Worm (Caenorhabditis elegans) whole organism, young adult: Measurements from ENCODE around the gene nspe-2.

Experiments used
- D2030.7 ChIP-seq: fragments of 200-800 bp; sonication (Bioruptor generic); IDR thresholded peaks from 2 replicates; pipeline ENCODE4 v1.3.6; 2022; ENCODE audit warnings: missing genetic modification reagents, missing genetic modification characterization, missing compliant biosample characterization
- F37B4.10 ChIP-seq: fragments of 200-800 bp; sonication (Bioruptor generic); IDR thresholded peaks from 2 replicates; pipeline ENCODE4 v1.3.6; 2022; ENCODE audit warnings: missing genetic modification characterization, missing compliant biosample characterization
- cebp-2 ChIP-seq: fragments of 200-800 bp; sonication (Bioruptor generic); IDR thresholded peaks from 2 replicates; pipeline ENCODE4 v1.3.6; 2022; ENCODE audit warnings: missing genetic modification characterization, missing compliant biosample characterization
- ceh-40 ChIP-seq: fragments of 200-800 bp; sonication (Bioruptor generic); IDR thresholded peaks from 2 replicates; pipeline ENCODE4 v1.3.6; 2022; ENCODE audit warnings: missing genetic modification characterization, missing compliant biosample characterization
- dpl-1 ChIP-seq: fragments of 150-350 bp; optimal IDR thresholded peaks from 2 replicates; lab custom pipeline; 2014; ENCODE audit warnings: missing biosample characterization, missing genetic modification reagents, missing genetic modification characterization
- ets-4 ChIP-seq: fragments of 200-800 bp; sonication (Bioruptor generic); optimal IDR thresholded peaks from 2 replicates; lab custom pipeline; 2018; ENCODE audit warnings: mild to moderate bottlenecking, missing genetic modification characterization, missing compliant biosample characterization
- hlh-12 ChIP-seq: sonication (generic microtip); optimal IDR thresholded peaks from 2 replicates; lab custom pipeline; 2016; ENCODE audit warnings: missing genetic modification characterization, missing compliant biosample characterization
- lsl-1 ChIP-seq: fragments of 200-800 bp; sonication (Bioruptor generic); optimal IDR thresholded peaks from 2 replicates; lab custom pipeline; 2018; ENCODE audit warnings: mild to moderate bottlenecking, missing genetic modification characterization, moderate library complexity, missing compliant biosample characterization
- nhr-90 ChIP-seq: sonication (generic microtip); optimal IDR thresholded peaks from 2 replicates; lab custom pipeline; 2016; ENCODE audit warnings: missing genotype, mild to moderate bottlenecking, missing genetic modification characterization, missing compliant biosample characterization
- pbrm-1 ChIP-seq: fragments of 200-800 bp; sonication (Bioruptor generic); IDR thresholded peaks from 2 replicates; pipeline ENCODE4 v1.3.6; 2022; ENCODE audit warnings: missing genetic modification reagents, missing genetic modification characterization, missing compliant biosample characterization
- tlf-1 ChIP-seq: fragments of 200-800 bp; sonication (Bioruptor generic); optimal IDR thresholded peaks from 2 replicates; lab custom pipeline; 2018; ENCODE audit warnings: mild to moderate bottlenecking, missing genetic modification characterization, missing compliant biosample characterization
- ztf-25 ChIP-seq: fragments of 200-800 bp; sonication (Bioruptor generic); IDR thresholded peaks from 2 replicates; pipeline ENCODE4 v1.3.6; 2022; ENCODE audit warnings: missing genetic modification reagents, missing genetic modification characterization, missing compliant biosample characterization
- ztf-26 ChIP-seq: sonication (generic microtip); optimal IDR thresholded peaks from 2 replicates; lab custom pipeline; 2017; ENCODE audit warnings: missing genetic modification characterization, missing compliant biosample characterization

DNA sequence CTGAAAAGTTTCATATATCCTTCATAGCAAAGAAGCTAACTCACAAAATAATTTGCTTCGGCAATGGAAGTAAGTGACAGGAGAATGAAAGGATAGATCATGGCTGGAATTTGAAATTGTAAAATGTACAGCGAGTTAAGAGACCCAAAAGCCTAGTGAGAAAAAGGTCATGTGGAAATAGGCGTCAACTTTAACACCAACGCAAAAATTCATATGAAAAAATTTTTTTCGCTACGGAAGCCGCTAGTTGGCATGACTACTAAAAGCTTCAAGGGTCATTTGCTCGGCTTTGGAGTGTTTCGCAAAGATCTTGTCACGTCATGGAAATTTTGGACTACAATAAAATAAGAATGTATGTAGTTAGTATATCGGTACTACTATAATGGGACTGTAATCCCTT is 48.7 kb downstream of the nspe-2 start, which contains the start of gene Y38E10A.1:
- TF ChIP-seq D2030.7 (GFP tag; lab: Robert Waterston, UW) (no peak), ceh-40 (GFP tag; lab: Robert Waterston, UW) (no peak), lsl-1 (GFP tag; lab: Kevin White, UChicago) (no peak), tlf-1 (GFP tag; lab: Kevin White, UChicago) (no peak), hlh-12 (tag; lab: Kevin White, UChicago) (no peak), pbrm-1 (no peak), nhr-90 (tag; lab: Kevin White, UChicago) (no peak), dpl-1 (GFP tag; lab: Kevin White, UChicago) (no peak), ets-4 (GFP tag; lab: Kevin White, UChicago) (no peak), cebp-2 (GFP tag; lab: Robert Waterston, UW) (no peak), F37B4.10 (GFP tag; lab: Robert Waterston, UW) (no peak), ztf-25 (no peak), ztf-26 (tag; lab: Kevin White, UChicago) (no peak)
